Fruit fly (Drosophila melanogaster): Measurements from ENCODE around the gene mRpL9.

Gene mRpL9

dm6 chr3R:15290642-15291118 is 39.9 kb upstream of the mRpL9 start, which contains the start of gene CG45218 (continued):
- TF ChIP-seq CG11902 (GFP tag; optimal IDR thresholded peaks at IDR 0.05) (no peak), Met (GFP tag; optimal IDR thresholded peaks at IDR 0.05) (no peak), CG32006 (GFP tag; optimal IDR thresholded peaks at IDR 0.05) (no peak), CG10631 (GFP tag; optimal IDR thresholded peaks at IDR 0.05) (no peak), CG3919 (GFP tag; optimal IDR thresholded peaks at IDR 0.05) (peak; percentile 25), Blimp-1 (GFP tag; optimal IDR thresholded peaks at IDR 0.05) (no peak), acj6 (GFP tag; optimal IDR thresholded peaks at IDR 0.05) (no peak), CG31627 (GFP tag; optimal IDR thresholded peaks at IDR 0.05) (no peak), CG7368 (GFP tag; optimal IDR thresholded peaks at IDR 0.05) (no peak), Sox102F (GFP tag; optimal IDR thresholded peaks at IDR 0.05) (peak; percentile 6), CG6854 (GFP tag; optimal IDR thresholded peaks at IDR 0.05) (no peak), Eip78C (GFP tag) (peak; percentile 59), eg (GFP tag; IDR thresholded peaks at IDR 0.05) (no peak), CG6163 (GFP tag; IDR thresholded peaks at IDR 0.05) (no peak), dsx (GFP tag; optimal IDR thresholded peaks at IDR 0.05; ENCODE audit: poor library complexity, severe bottlenecking) (peak; percentile 63), CG6276 (GFP tag; optimal IDR thresholded peaks at IDR 0.05) (no peak), CG6792 (GFP tag; optimal IDR thresholded peaks at IDR 0.05) (no peak), salr (GFP tag; optimal IDR thresholded peaks at IDR 0.05) (peak in 1 of 2 experiments; percentile 0), CG4318 (GFP tag; optimal IDR thresholded peaks at IDR 0.05) (no peak), Hr38 (GFP tag; optimal IDR thresholded peaks at IDR 0.05) (no peak), lz (GFP tag; optimal IDR thresholded peaks at IDR 0.05) (no peak), Eip93F (GFP tag; optimal IDR thresholded peaks at IDR 0.05) (no peak), pdm3 (GFP tag; optimal IDR thresholded peaks at IDR 0.05) (no peak), svp (GFP tag) (peak; percentile 78), CG11762 (GFP tag; optimal IDR thresholded peaks at IDR 0.05; ENCODE audit: insufficient read depth) (no peak), net (GFP tag; optimal IDR thresholded peaks at IDR 0.05) (no peak), Smox (GFP tag; optimal IDR thresholded peaks at IDR 0.05) (no peak), Hr39 (GFP tag; optimal IDR thresholded peaks at IDR 0.05) (no peak), fkh (GFP tag; optimal IDR thresholded peaks at IDR 0.05) (no peak), Ets21C (GFP tag; optimal IDR thresholded peaks at IDR 0.05) (no peak), Gug (GFP tag; IDR thresholded peaks at IDR 0.05) (no peak), CG15336 (GFP tag; IDR thresholded peaks at IDR 0.05) (no peak), CG3032 (tag; optimal IDR thresholded peaks at IDR 0.05) (no peak), fd85E (GFP tag; optimal IDR thresholded peaks at IDR 0.05) (no peak), Ets96B (tag; optimal IDR thresholded peaks at IDR 0.05) (no peak), esn (GFP tag; optimal IDR thresholded peaks at IDR 0.05) (no peak), CG11294 (GFP tag; IDR thresholded peaks at IDR 0.05) (no peak), vri (GFP tag; optimal IDR thresholded peaks at IDR 0.05) (peak; percentile 51), Sox15 (GFP tag; optimal IDR thresholded peaks at IDR 0.05) (no peak)

DNA sequence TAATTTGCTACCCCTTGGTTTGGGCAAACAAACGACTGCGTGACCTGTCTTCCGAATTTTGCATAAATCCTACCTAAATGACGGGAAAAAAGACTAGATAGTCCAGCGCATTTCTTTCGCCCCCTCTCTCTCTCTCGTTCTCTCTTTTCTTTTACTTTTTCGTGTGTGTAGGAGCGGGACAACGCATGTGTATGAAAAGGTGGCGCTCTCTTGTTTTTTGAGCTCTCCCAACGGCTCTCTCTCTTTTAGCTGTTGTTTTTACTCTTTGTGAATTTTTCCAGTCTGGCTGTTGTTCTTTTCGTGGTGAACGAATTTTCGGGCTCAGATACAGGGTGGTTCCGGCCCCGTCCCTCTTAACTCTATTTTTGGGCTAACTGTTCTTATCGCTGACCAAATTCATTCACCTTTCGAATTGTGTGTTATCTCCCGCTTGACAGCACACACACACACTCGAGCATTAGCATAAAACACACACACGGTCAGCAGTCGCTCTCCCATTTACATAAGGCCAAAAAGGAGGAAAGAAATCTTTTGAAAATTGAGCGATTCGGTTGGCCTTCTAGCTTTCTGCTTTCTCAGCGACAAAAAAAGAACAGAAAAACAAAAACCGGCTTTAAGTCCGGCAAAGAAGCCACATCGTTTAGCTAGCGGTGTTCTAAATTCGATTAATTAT is 38.9 kb upstream of the mRpL9 start:
- TF ChIP-seq CG15336 (GFP tag; IDR thresholded peaks at IDR 0.05) (no peak), acj6 (GFP tag; optimal IDR thresholded peaks at IDR 0.05) (no peak), esn (GFP tag; optimal IDR thresholded peaks at IDR 0.05) (no peak), CG6163 (GFP tag; IDR thresholded peaks at IDR 0.05) (no peak), CG6792 (GFP tag; optimal IDR thresholded peaks at IDR 0.05) (no peak), CG3032 (tag; optimal IDR thresholded peaks at IDR 0.05) (peak; percentile 53), OdsH (GFP tag; optimal IDR thresholded peaks at IDR 0.05) (no peak), CG32006 (GFP tag; optimal IDR thresholded peaks at IDR 0.05) (peak; percentile 8), fd59A (GFP tag; optimal IDR thresholded peaks at IDR 0.05) (peak; percentile 24), spab (GFP tag; optimal IDR thresholded peaks at IDR 0.05) (no peak), Eip78C (GFP tag) (peak; percentile 55), Eip75B (GFP tag; optimal IDR thresholded peaks at IDR 0.05) (no peak), svp (GFP tag) (peak; percentile 69), CG3919 (GFP tag; optimal IDR thresholded peaks at IDR 0.05) (peak; percentile 11), eg (GFP tag; IDR thresholded peaks at IDR 0.05) (no peak), lz (GFP tag; optimal IDR thresholded peaks at IDR 0.05) (no peak), Met (GFP tag; optimal IDR thresholded peaks at IDR 0.05) (no peak), CG34406 (GFP tag; optimal IDR thresholded peaks at IDR 0.05) (no peak), Sox14 (GFP tag; optimal IDR thresholded peaks at IDR 0.05) (peak; percentile 9), vri (GFP tag; optimal IDR thresholded peaks at IDR 0.05) (peak; percentile 58), CG6276 (GFP tag; optimal IDR thresholded peaks at IDR 0.05) (peak; percentile 29), fd85E (GFP tag; optimal IDR thresholded peaks at IDR 0.05) (no peak), CG9139 (GFP tag; optimal IDR thresholded peaks at IDR 0.05) (peak; percentile 33), ss (GFP tag; optimal IDR thresholded peaks at IDR 0.05) (peak in 1 of 2 experiments; percentile 46), net (GFP tag; optimal IDR thresholded peaks at IDR 0.05) (peak; percentile 3), CG8632 (GFP tag; optimal IDR thresholded peaks at IDR 0.05) (peak; percentile 10)
